Worm (Caenorhabditis elegans): ENCODE data around the gene M195.2.

- TF ChIP-seq him-1 (tag; optimal IDR thresholded peaks at IDR 0.05) (no peak), W03F9.2 (tag; optimal IDR thresholded peaks at IDR 0.05) (no peak)
These were observed 22.3 kb downstream of the M195.2 start for ce11 chrII:8382880-8383279.
